Worm (Caenorhabditis elegans) whole organism, young adult: ENCODE data around the gene srg-15.
A peak's percentile ranks its signal among the peaks of the same experiment; 100 is the strongest.

ENCODE experiments used
- F37B4.10 ChIP-seq: fragments of 200-800 bp; sonication (Bioruptor generic); IDR thresholded peaks from 2 replicates; pipeline ENCODE4 v1.3.6; 2022; ENCODE audit warnings: missing genetic modification characterization, missing compliant biosample characterization
- Y53G8AR.9 ChIP-seq: fragments of 200-800 bp; sonication (Bioruptor generic); conservative IDR thresholded peaks from 2 replicates; pipeline ENCODE4 v1.3.6; 2022; ENCODE audit warnings: missing genetic modification reagents, missing genetic modification characterization, missing compliant biosample characterization
- Y56A3A.18 ChIP-seq: fragments of 200-800 bp; sonication (Bioruptor generic); IDR thresholded peaks from 2 replicates; pipeline ENCODE4 v1.3.6; 2022; ENCODE audit warnings: missing genetic modification reagents, missing genetic modification characterization, missing compliant biosample characterization
- ama-1 ChIP-seq, 3 experiments: fragments of 150-350 bp in 1 of 3; sonication (generic microtip) in 2 of 3; optimal IDR thresholded peaks; 2 replicates each; lab custom pipeline; 2014 to 2018; ENCODE audit warnings: missing biosample characterization in 2 of 3, missing genetic modification characterization in 2 of 3, missing genetic modification reagents in 2 of 3
- aptf-2 ChIP-seq: fragments of 200-800 bp; sonication (Bioruptor generic); conservative IDR thresholded peaks from 2 replicates; pipeline ENCODE4 v1.3.6; 2022; ENCODE audit warnings: missing genetic modification reagents, missing genetic modification characterization, missing compliant biosample characterization
- ceh-27 ChIP-seq: fragments of 200-800 bp; sonication (Bioruptor generic); optimal IDR thresholded peaks from 2 replicates; lab custom pipeline; 2018; ENCODE audit warnings: mild to moderate bottlenecking, missing genetic modification characterization, moderate library complexity, missing compliant biosample characterization
- lin-54 ChIP-seq: fragments of 200-800 bp; sonication (Bioruptor generic); optimal IDR thresholded peaks from 2 replicates; lab custom pipeline; 2018; ENCODE audit warnings: mild to moderate bottlenecking, missing genetic modification characterization, missing compliant biosample characterization
- rcor-1 ChIP-seq: fragments of 200-800 bp; sonication (Bioruptor generic); IDR thresholded peaks from 2 replicates; pipeline ENCODE4 v1.3.6; 2022; ENCODE audit warnings: missing genetic modification reagents, missing genetic modification characterization, missing compliant biosample characterization
- sea-2 ChIP-seq: fragments of 200-800 bp; sonication (Bioruptor generic); IDR thresholded peaks from 2 replicates; pipeline ENCODE4 v1.3.6; 2022; ENCODE audit warnings: missing genetic modification characterization, missing compliant biosample characterization
- snpc-4 ChIP-seq, 5 experiments: fragments of 150-350 bp in 1 of 5; sonication (generic microtip) in 4 of 5; optimal IDR thresholded peaks; 2 replicates each; lab custom pipeline; 2014 to 2018; ENCODE audit warnings: missing genetic modification characterization in 5 of 5, missing biosample characterization in 3 of 5, antibody characterized with exemption in 2 of 5, mild to moderate bottlenecking in 2 of 5, missing compliant biosample characterization in 2 of 5, missing genotype in 2 of 5, moderate library complexity in 2 of 5, missing genetic modification reagents in 1 of 5
- tlf-1 ChIP-seq: fragments of 200-800 bp; sonication (Bioruptor generic); optimal IDR thresholded peaks from 2 replicates; lab custom pipeline; 2018; ENCODE audit warnings: mild to moderate bottlenecking, missing genetic modification characterization, missing compliant biosample characterization
- unc-130 ChIP-seq: sonication (generic microtip); optimal IDR thresholded peaks from 2 replicates; lab custom pipeline; 2016; ENCODE audit warnings: missing genetic modification reagents, missing genetic modification characterization, missing compliant biosample characterization
- unc-62 ChIP-seq: fragments of 150-350 bp; optimal IDR thresholded peaks from 2 replicates; lab custom pipeline; 2014; ENCODE audit warnings: missing biosample characterization, missing genetic modification reagents, missing genetic modification characterization

DNA sequence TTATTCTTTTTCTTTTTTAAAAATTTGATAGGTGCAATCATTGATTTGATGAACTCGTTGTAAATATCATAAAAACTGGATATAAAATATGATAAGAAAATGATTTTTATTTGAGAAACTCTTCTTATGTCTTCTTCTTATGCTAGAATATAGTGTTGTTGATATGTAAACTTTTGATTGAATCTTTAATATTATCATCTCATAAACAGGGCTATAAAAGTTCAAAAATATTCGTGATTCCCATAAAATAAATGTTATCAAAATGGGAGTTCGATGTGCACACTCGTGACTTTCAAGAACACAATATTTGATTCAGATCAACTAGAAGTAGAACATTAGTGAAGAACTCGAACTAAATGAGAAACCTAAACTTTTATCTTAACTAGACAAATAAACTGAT, 28.7 kb upstream of the srg-15 start:
- TF ChIP-seq unc-62 (GFP tag; lab: Kevin White, UChicago) (peak; percentile 14), aptf-2 (no peak), snpc-4 (GFP tag; optimal IDR thresholded peaks at IDR 0.05; lab: Kevin White, UChicago) (no peak), snpc-4 (tag; optimal IDR thresholded peaks at IDR 0.05; lab: Kevin White, UChicago) (no peak), lin-54 (GFP tag; lab: Kevin White, UChicago) (no peak), ceh-27 (GFP tag; lab: Kevin White, UChicago) (no peak), unc-130 (GFP tag; lab: Kevin White, UChicago) (no peak), Y53G8AR.9 (GFP tag; lab: Robert Waterston, UW) (no peak), ama-1 (optimal IDR thresholded peaks at IDR 0.05; lab: Kevin White, UChicago) (no peak), ama-1 (GFP tag; optimal IDR thresholded peaks at IDR 0.05; lab: Kevin White, UChicago) (no peak), tlf-1 (no peak), Y56A3A.18 (GFP tag; lab: Robert Waterston, UW) (no peak), sea-2 (GFP tag; lab: Robert Waterston, UW) (no peak), rcor-1 (no peak), F37B4.10 (no peak)
